Worm (Caenorhabditis elegans): ENCODE measurements around the gene spin-3.
A peak's percentile ranks its signal among the peaks of the same experiment; 100 is the strongest.

spin-3 gene

ce11 chrX:13143762-13144732, 14.0 kb downstream of the spin-3 start (continued):
- no peak for TF ChIP-seq nhr-28 (tag; optimal IDR thresholded peaks at IDR 0.05)
- TF ChIP-seq zag-1 (tag; optimal IDR thresholded peaks at IDR 0.05) = no peak
- TF ChIP-seq hlh-17 (GFP tag; optimal IDR thresholded peaks at IDR 0.05; ENCODE audit: borderline replicate concordance) = peak; percentile 45
- TF ChIP-seq grh-1 (GFP tag; IDR thresholded peaks at IDR 0.05) = 0 out of 2 replicates have a peak, but pooled peaks have one; percentile 4
- TF ChIP-seq lir-3 (tag; optimal IDR thresholded peaks at IDR 0.05; ENCODE audit: poor library complexity) = no peak
- TF ChIP-seq tbx-2 (tag; optimal IDR thresholded peaks at IDR 0.05) = peak; percentile 34
- TF ChIP-seq ceh-82 (tag; optimal IDR thresholded peaks at IDR 0.05) = peak in 1 of 3 experiments; percentile 20
- peak; percentile 32 for TF ChIP-seq rnt-1 (tag; optimal IDR thresholded peaks at IDR 0.05)
- no peak for TF ChIP-seq lin-13 (GFP tag; optimal IDR thresholded peaks at IDR 0.05)
- TF ChIP-seq ceh-88 (GFP tag; IDR thresholded peaks at IDR 0.05) = no peak
- TF ChIP-seq fkh-10 (GFP tag; optimal IDR thresholded peaks at IDR 0.05) = no peak
- no peak for TF ChIP-seq unc-130 (tag; optimal IDR thresholded peaks at IDR 0.05)
- peak; percentile 21 for TF ChIP-seq ceh-8 (GFP tag; optimal IDR thresholded peaks at IDR 0.05)
- TF ChIP-seq sup-37 (GFP tag; optimal IDR thresholded peaks at IDR 0.05) = peak; percentile 53
- peak in 1 of 2 experiments; percentile 4 for TF ChIP-seq lsy-2 (tag; optimal IDR thresholded peaks at IDR 0.05)
- TF ChIP-seq skn-1 (tag; optimal IDR thresholded peaks at IDR 0.05) = peak; percentile 5
- TF ChIP-seq jun-1 (tag; optimal IDR thresholded peaks at IDR 0.05) = peak; percentile 29
- TF ChIP-seq efl-1 (optimal IDR thresholded peaks at IDR 0.05) = peak in 1 of 2 experiments; percentile 17
- TF ChIP-seq efl-1 (GFP tag; optimal IDR thresholded peaks at IDR 0.05 in 1 of 2) = peak in 1 of 2 experiments; percentile 85
- TF ChIP-seq C16A3.4 (tag; optimal IDR thresholded peaks at IDR 0.05) = no peak

ce11 chrX:13144975-13145618, 15.0 kb downstream of the spin-3 start:
- TF ChIP-seq ceh-8 (GFP tag; optimal IDR thresholded peaks at IDR 0.05) (peak; percentile 83), mab-9 (GFP tag; IDR thresholded peaks at IDR 0.05) (peak; percentile 83), swsn-7 (tag; optimal IDR thresholded peaks at IDR 0.05) (peak; percentile 97), nhr-28 (tag; optimal IDR thresholded peaks at IDR 0.05) (no peak), hpl-2 (GFP tag; optimal IDR thresholded peaks at IDR 0.05) (peak; percentile 76), lsy-2 (tag; optimal IDR thresholded peaks at IDR 0.05) (peak; percentile 82 to 92), hlh-17 (GFP tag; optimal IDR thresholded peaks at IDR 0.05; ENCODE audit: borderline replicate concordance) (no peak), efl-3 (GFP tag; optimal IDR thresholded peaks at IDR 0.05) (peak; percentile 51), pag-3 (tag; optimal IDR thresholded peaks at IDR 0.05; ENCODE audit: borderline replicate concordance, insufficient read depth) (no peak), unc-130 (tag; optimal IDR thresholded peaks at IDR 0.05) (peak; percentile 34), tlp-1 (tag; optimal IDR thresholded peaks at IDR 0.05) (no peak), hlh-4 (tag; optimal IDR thresholded peaks at IDR 0.05) (peak; percentile 0), fkh-10 (GFP tag; optimal IDR thresholded peaks at IDR 0.05) (peak; percentile 95), elt-3 (tag; optimal IDR thresholded peaks at IDR 0.05) (peak in 3 of 6 experiments; percentile 51 to 79 (median 68)), mep-1 (tag; optimal IDR thresholded peaks at IDR 0.05) (peak; percentile 94), snpc-4 (tag; optimal IDR thresholded peaks at IDR 0.05) (peak; percentile 75), efl-1 (optimal IDR thresholded peaks at IDR 0.05) (peak; percentile 71 to 80), efl-1 (GFP tag; optimal IDR thresholded peaks at IDR 0.05 in 1 of 2) (peak; percentile 25 to 94), fkh-4 (tag; optimal IDR thresholded peaks at IDR 0.05; ENCODE audit: borderline replicate concordance) (peak; percentile 76), vab-15 (tag; optimal IDR thresholded peaks at IDR 0.05) (peak; percentile 1), nhr-11 (tag; optimal IDR thresholded peaks at IDR 0.05) (peak; percentile 72), mef-2 (tag; optimal IDR thresholded peaks at IDR 0.05) (peak; percentile 71), lin-14 (GFP tag; optimal IDR thresholded peaks at IDR 0.05) (peak; percentile 99), lir-3 (tag; optimal IDR thresholded peaks at IDR 0.05; ENCODE audit: poor library complexity) (peak; percentile 85), lin-39 (tag; optimal IDR thresholded peaks at IDR 0.05) (peak; percentile 34), aha-1 (tag; optimal IDR thresholded peaks at IDR 0.05) (peak; percentile 64), nhr-76 (tag; optimal IDR thresholded peaks at IDR 0.05) (peak; percentile 52), C16A3.4 (tag; optimal IDR thresholded peaks at IDR 0.05) (peak; percentile 86), nhr-47 (tag; optimal IDR thresholded peaks at IDR 0.05) (peak; percentile 97), dpl-1 (GFP tag; optimal IDR thresholded peaks at IDR 0.05) (peak; percentile 47 to 58 (median 54)), zip-4 (GFP tag; optimal IDR thresholded peaks at IDR 0.05) (peak; percentile 80), blmp-1 (tag; optimal IDR thresholded peaks at IDR 0.05) (peak; percentile 83), zag-1 (tag; optimal IDR thresholded peaks at IDR 0.05) (no peak), lin-35 (GFP tag; optimal IDR thresholded peaks at IDR 0.05) (peak; percentile 76 to 86), ceh-90 (tag; optimal IDR thresholded peaks at IDR 0.05) (no peak), Y116A8C.19 (tag; optimal IDR thresholded peaks at IDR 0.05; ENCODE audit: borderline replicate concordance) (no peak)
